Fruit fly (Drosophila melanogaster) whole organism, adult: ENCODE measurements around the gene CG13287.

Source experiments
- CG14711 ChIP-seq: fragments of 200-800 bp; sonication (Bioruptor generic); optimal IDR thresholded peaks from 2 replicates; lab custom pipeline; 2018; ENCODE audit warnings: missing biosample characterization, mild to moderate bottlenecking, missing genetic modification characterization, moderate library complexity
- CG1620 ChIP-seq: fragments of 200-800 bp; sonication (Bioruptor generic); optimal IDR thresholded peaks from 2 replicates; lab custom pipeline; 2016; ENCODE audit warnings: missing biosample characterization, missing genetic modification characterization
- CG5204 ChIP-seq: fragments of 200-800 bp; sonication (Bioruptor generic); optimal IDR thresholded peaks from 2 replicates; lab custom pipeline; 2016; ENCODE audit warnings: missing biosample characterization, missing genetic modification characterization
- CG7045 ChIP-seq: fragments of 200-800 bp; sonication (Bioruptor generic); optimal IDR thresholded peaks from 2 replicates; lab custom pipeline; 2017; ENCODE audit warnings: missing biosample characterization, mild to moderate bottlenecking, missing genetic modification characterization
- CG7101 ChIP-seq: fragments of 200-800 bp; sonication (Bioruptor generic); optimal IDR thresholded peaks from 2 replicates; lab custom pipeline; 2018; ENCODE audit warnings: missing biosample characterization, mild to moderate bottlenecking, missing genetic modification characterization, moderate library complexity
- Crg-1 ChIP-seq: fragments of 200-800 bp; sonication (Bioruptor generic); optimal IDR thresholded peaks from 2 replicates; lab custom pipeline; 2016; ENCODE audit warnings: missing biosample characterization, missing genetic modification characterization
- Mnt ChIP-seq: fragments of 200-800 bp; sonication (Bioruptor generic); optimal IDR thresholded peaks from 2 replicates; lab custom pipeline; 2016; ENCODE audit warnings: missing biosample characterization, mild to moderate bottlenecking, missing genetic modification characterization
- bab1 ChIP-seq: fragments of 200-800 bp; sonication (Bioruptor generic); optimal IDR thresholded peaks from 3 replicates; lab custom pipeline; 2019; ENCODE audit warnings: missing biosample characterization, mild to moderate bottlenecking, missing genetic modification characterization, moderate library complexity
- cic ChIP-seq: fragments of 200-800 bp; sonication (Bioruptor generic); optimal IDR thresholded peaks from 2 replicates; lab custom pipeline; 2017; ENCODE audit warnings: missing biosample characterization, mild to moderate bottlenecking, missing genetic modification characterization, moderate library complexity
- kay ChIP-seq: fragments of 200-800 bp; sonication (Bioruptor generic); peaks from one replicate; lab custom pipeline; 2016; ENCODE audit warnings: missing biosample characterization, missing genetic modification characterization, borderline replicate concordance
- ovo ChIP-seq: fragments of 200-800 bp; sonication (Bioruptor generic); optimal IDR thresholded peaks from 2 replicates; lab custom pipeline; 2016; ENCODE audit warnings: missing biosample characterization, missing genetic modification characterization
- pad ChIP-seq: fragments of 200-800 bp; sonication (Bioruptor generic); optimal IDR thresholded peaks from 3 replicates; lab custom pipeline; 2017; ENCODE audit warnings: missing biosample characterization, missing genetic modification characterization, mild to moderate bottlenecking, moderate library complexity, missing genetic modification reagents
- tj ChIP-seq: fragments of 200-800 bp; sonication (Bioruptor generic); optimal IDR thresholded peaks from 3 replicates; lab custom pipeline; 2017; ENCODE audit warnings: missing biosample characterization, mild to moderate bottlenecking, missing genetic modification characterization, moderate library complexity

DNA sequence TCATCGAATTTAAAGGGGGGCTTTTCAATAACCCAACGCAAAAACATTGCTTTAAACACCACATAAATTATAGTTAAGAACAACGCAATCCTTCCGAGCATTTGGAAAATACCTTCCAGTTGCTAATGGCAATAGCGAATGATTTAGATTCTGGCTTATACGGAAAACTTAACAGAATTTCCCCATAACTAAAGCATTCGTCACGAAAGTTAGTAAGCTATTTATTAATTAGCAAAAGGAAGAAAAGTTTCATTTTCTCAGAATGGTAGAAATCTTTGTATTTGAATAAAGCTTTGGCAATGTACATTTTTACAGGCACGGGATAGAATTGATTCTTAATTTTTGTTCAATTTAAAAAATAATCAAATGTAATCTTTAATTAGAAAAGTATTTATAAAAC, 21.9 kb downstream of the CG13287 start, which contains the start of gene CG32413:
- TF ChIP-seq kay (GFP tag; lab: Kevin White, UChicago): no peak
- no peak for TF ChIP-seq CG14711 (tag; lab: Kevin White, UChicago)
- TF ChIP-seq pad (GFP tag; lab: Kevin White, UChicago): no peak
- no peak for TF ChIP-seq cic (GFP tag; lab: Kevin White, UChicago)
- no peak for TF ChIP-seq ovo (GFP tag; lab: Kevin White, UChicago)
- TF ChIP-seq CG1620 (GFP tag; lab: Kevin White, UChicago): no peak
- TF ChIP-seq tj (GFP tag; lab: Kevin White, UChicago): no peak
- TF ChIP-seq bab1 (GFP tag; lab: Kevin White, UChicago): no peak
- TF ChIP-seq Crg-1 (GFP tag; lab: Kevin White, UChicago): no peak
- no peak for TF ChIP-seq CG7101
- TF ChIP-seq CG5204 (GFP tag; lab: Kevin White, UChicago): no peak
- TF ChIP-seq CG7045 (GFP tag; lab: Kevin White, UChicago): no peak
- no peak for TF ChIP-seq Mnt
